Worm (Caenorhabditis elegans) whole organism, L1 larva: ENCODE measurements around the gene cdgs-1.

ENCODE experiments used
- ama-1 ChIP-seq: fragments of 150-350 bp; optimal IDR thresholded peaks from 2 replicates; lab custom pipeline; 2014
- egl-27 ChIP-seq, 2 experiments: fragments of 150-350 bp in 1 of 2; sonication (generic microtip); optimal IDR thresholded peaks; 3 replicates each; lab custom pipeline; 2017 to 2018; ENCODE audit warnings: missing biosample characterization in 2 of 2, missing genetic modification characterization in 2 of 2, missing genetic modification reagents in 2 of 2
- jun-1 ChIP-seq: fragments of 150-350 bp; optimal IDR thresholded peaks from 2 replicates; lab custom pipeline; 2014; ENCODE audit warnings: missing biosample characterization, missing genetic modification reagents, missing genetic modification characterization
- nhr-77 ChIP-seq: fragments of 150-350 bp; optimal IDR thresholded peaks from 2 replicates; lab custom pipeline; 2014; ENCODE audit warnings: missing biosample characterization, missing genetic modification characterization

DNA sequence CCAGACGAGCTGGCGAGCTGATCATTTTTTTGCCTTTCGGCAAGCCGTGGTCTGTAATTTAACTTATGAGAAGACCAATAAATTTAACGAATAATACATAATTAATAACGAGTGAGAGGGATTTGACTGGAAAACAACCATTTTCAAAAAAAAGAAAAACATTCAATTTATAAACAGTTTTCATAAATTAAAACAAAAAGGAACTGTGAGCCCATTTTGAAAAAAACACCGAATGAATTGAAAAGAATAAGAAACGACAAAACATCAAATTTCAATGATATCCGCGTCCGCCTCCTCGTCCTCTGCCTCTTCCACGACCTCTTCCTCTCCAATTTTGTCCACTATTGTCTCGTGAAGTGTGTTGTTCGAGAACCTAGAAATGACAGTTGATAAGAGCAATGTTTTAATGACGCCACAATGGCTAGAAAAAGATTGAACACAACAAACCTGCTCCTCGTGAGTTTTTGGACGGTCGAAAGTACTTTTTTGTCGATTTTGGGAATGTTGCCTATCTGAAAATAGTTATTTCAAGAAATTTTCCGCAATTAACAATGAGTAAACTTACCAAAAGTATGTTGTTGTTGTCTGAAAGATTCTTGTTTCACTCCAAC lies 31.6 kb downstream of the cdgs-1 start, which contains the start of gene tag-321:
- TF ChIP-seq jun-1 (tag; lab: Kevin White, UChicago) (no peak), nhr-77 (no peak), egl-27 (tag; optimal IDR thresholded peaks at IDR 0.05; lab: Kevin White, UChicago) (no peak), ama-1 (lab: Kevin White, UChicago) (no peak)
